Fruit fly (Drosophila melanogaster): ENCODE data around the gene mtrm.
A peak's percentile ranks its signal among the peaks of the same experiment; 100 is the strongest.

mtrm gene

dm6 chr3L:8412725-8413124, at the start of gene mtrm, which contains the start of gene Oseg1:
mtrm (plus strand) TSS chr3L:8413012.
Oseg1 (minus strand) TSS chr3L:8412825.
- TF ChIP-seq CG8478 (optimal IDR thresholded peaks at IDR 0.05) (no peak), CTCF (optimal IDR thresholded peaks at IDR 0.05) (no peak)

dm6 chr3L:8363266-8363665, 49.5 kb upstream of the mtrm start:
- no peak for TF ChIP-seq CG8478 (optimal IDR thresholded peaks at IDR 0.05)
- no peak for TF ChIP-seq CTCF (optimal IDR thresholded peaks at IDR 0.05)

- TF ChIP-seq CTCF (optimal IDR thresholded peaks at IDR 0.05) (no peak), CG8478 (optimal IDR thresholded peaks at IDR 0.05) (no peak)
These were observed 44.0 kb upstream of the mtrm start for dm6 chr3L:8368694-8369344.

dm6 chr3L:8369456-8369855, 43.4 kb upstream of the mtrm start:
- TF ChIP-seq CG8478 (optimal IDR thresholded peaks at IDR 0.05) = no peak
- TF ChIP-seq CTCF (optimal IDR thresholded peaks at IDR 0.05) = no peak

dm6 chr3L:8370922-8371321, 41.9 kb upstream of the mtrm start:
- TF ChIP-seq CG8478 (optimal IDR thresholded peaks at IDR 0.05) (no peak), CTCF (optimal IDR thresholded peaks at IDR 0.05) (no peak)

- no peak for TF ChIP-seq CTCF (optimal IDR thresholded peaks at IDR 0.05)
- TF ChIP-seq CG8478 (optimal IDR thresholded peaks at IDR 0.05) = no peak
These were observed 41.3 kb upstream of the mtrm start for dm6 chr3L:8371538-8371937.

dm6 chr3L:8372035-8372434, 40.8 kb upstream of the mtrm start, which contains the start of gene ImpE1:
ImpE1 (plus strand) TSS chr3L:8372405.
- no peak for TF ChIP-seq CTCF (optimal IDR thresholded peaks at IDR 0.05)

- no peak for TF ChIP-seq CG8478 (optimal IDR thresholded peaks at IDR 0.05)
- no peak for TF ChIP-seq CTCF (optimal IDR thresholded peaks at IDR 0.05)
These were observed 38.7 kb upstream of the mtrm start for dm6 chr3L:8374107-8374506.

dm6 chr3L:8379161-8379560, 33.7 kb upstream of the mtrm start:
- TF ChIP-seq CTCF (optimal IDR thresholded peaks at IDR 0.05) = no peak
- no peak for TF ChIP-seq CG8478 (optimal IDR thresholded peaks at IDR 0.05)

- TF ChIP-seq CTCF (optimal IDR thresholded peaks at IDR 0.05) = no peak
- TF ChIP-seq CG8478 (optimal IDR thresholded peaks at IDR 0.05) = no peak
These were observed 28.8 kb upstream of the mtrm start for dm6 chr3L:8383968-8384367.

dm6 chr3L:8385055-8385454, 27.8 kb upstream of the mtrm start:
- TF ChIP-seq CG8478 (optimal IDR thresholded peaks at IDR 0.05) (no peak), CTCF (optimal IDR thresholded peaks at IDR 0.05) (no peak)

dm6 chr3L:8391240-8391639, 21.6 kb upstream of the mtrm start, which contains the start of gene Jon66Ci:
Jon66Ci (plus strand) TSS chr3L:8391540.
- TF ChIP-seq CG8478 (optimal IDR thresholded peaks at IDR 0.05) (no peak), CTCF (optimal IDR thresholded peaks at IDR 0.05) (no peak)

- TF ChIP-seq CTCF (optimal IDR thresholded peaks at IDR 0.05) (no peak), CG8478 (optimal IDR thresholded peaks at IDR 0.05) (no peak)
These were observed 19.3 kb upstream of the mtrm start, which contains the start of gene Jon66Cii for dm6 chr3L:8393549-8393948. Jon66Cii (minus strand) TSS chr3L:8393649.

- no peak for TF ChIP-seq CG8478 (optimal IDR thresholded peaks at IDR 0.05)
- no peak for TF ChIP-seq CTCF (optimal IDR thresholded peaks at IDR 0.05)
These were observed 18.7 kb upstream of the mtrm start for dm6 chr3L:8394132-8394531.

dm6 chr3L:8394944-8395343, 17.9 kb upstream of the mtrm start:
- no peak for TF ChIP-seq CG8478 (optimal IDR thresholded peaks at IDR 0.05)
- TF ChIP-seq CTCF (optimal IDR thresholded peaks at IDR 0.05) = peak in 1 of 2 experiments; percentile 64

- TF ChIP-seq CTCF (optimal IDR thresholded peaks at IDR 0.05) = no peak
- TF ChIP-seq CG8478 (optimal IDR thresholded peaks at IDR 0.05) = no peak
These were observed 17.1 kb upstream of the mtrm start, which contains the start of gene CG7120 for dm6 chr3L:8395630-8396168. CG7120 (plus strand) TSS chr3L:8396000.

Measured in S2 (cell line).